Fruit fly (Drosophila melanogaster): Measurements from ENCODE around the gene CG6071.

CG6071 gene

DNA sequence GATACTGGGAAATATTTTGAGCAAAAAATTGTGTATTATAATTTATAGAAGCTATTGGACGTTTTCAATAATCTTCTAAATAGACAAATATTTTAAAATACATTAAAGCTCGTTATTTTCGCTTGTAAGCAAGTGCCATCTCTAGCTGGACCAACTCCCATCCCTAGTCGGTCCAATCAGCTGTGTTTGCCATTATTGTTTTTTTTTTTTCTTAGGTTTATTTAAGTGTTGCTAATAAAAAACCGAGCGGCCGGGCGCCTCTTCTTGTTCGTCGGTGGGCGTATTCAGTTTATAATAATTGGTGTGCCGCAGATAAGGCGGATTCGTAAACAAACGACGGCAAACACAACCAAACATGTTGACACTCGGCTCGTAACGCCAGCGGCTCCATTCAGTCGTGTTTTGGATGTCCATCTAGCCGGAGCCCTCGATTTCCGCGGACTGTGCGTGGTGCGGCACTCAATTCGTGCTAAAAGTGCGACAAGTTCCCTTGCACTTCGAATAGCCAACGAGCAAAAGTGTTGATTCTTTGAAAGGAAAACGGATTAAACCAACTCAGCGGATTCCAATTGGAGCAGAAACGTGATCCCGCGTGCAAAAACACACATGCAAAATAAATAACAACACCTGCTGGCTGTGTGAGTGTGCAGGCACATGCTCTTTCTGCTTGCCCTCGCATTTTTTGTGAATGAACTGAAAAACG, 38.1 kb upstream of the CG6071 start, which contains the start of gene Sugb (continued):
- TF ChIP-seq ase (GFP tag; IDR thresholded peaks at IDR 0.05) (no peak), CG6654 (GFP tag; optimal IDR thresholded peaks at IDR 0.05) (no peak), CG3726 (GFP tag; IDR thresholded peaks at IDR 0.05) (no peak), kah (GFP tag; optimal IDR thresholded peaks at IDR 0.05) (no peak), CG17328 (GFP tag; IDR thresholded peaks at IDR 0.05) (peak; percentile 62), CG17802 (tag; optimal IDR thresholded peaks at IDR 0.05) (no peak), da (GFP tag; optimal IDR thresholded peaks at IDR 0.05) (no peak), CG2712 (tag; optimal IDR thresholded peaks at IDR 0.05) (peak; percentile 20), CG42726 (GFP tag; IDR thresholded peaks at IDR 0.05; ENCODE audit: partially characterized antibody) (no peak), CG12104 (GFP tag; optimal IDR thresholded peaks at IDR 0.05) (no peak), fd64A (GFP tag; optimal IDR thresholded peaks at IDR 0.05) (no peak), tup (GFP tag; optimal IDR thresholded peaks at IDR 0.05) (peak; percentile 7), CG3407 (GFP tag; optimal IDR thresholded peaks at IDR 0.05) (peak; percentile 41), CG4282 (GFP tag; optimal IDR thresholded peaks at IDR 0.05) (no peak), twi (tag; optimal IDR thresholded peaks at IDR 0.05) (no peak), kay (GFP tag; optimal IDR thresholded peaks at IDR 0.05) (peak; percentile 45), sens-2 (GFP tag; IDR thresholded peaks at IDR 0.05) (peak; percentile 15; the same call in 1 of the 2 replicates), zen (tag; optimal IDR thresholded peaks at IDR 0.05) (no peak), crol (GFP tag; IDR thresholded peaks at IDR 0.05) (no peak), Dbx (GFP tag; IDR thresholded peaks at IDR 0.05) (no peak), grau (tag; optimal IDR thresholded peaks at IDR 0.05) (peak; percentile 63), wdn (GFP tag; IDR thresholded peaks at IDR 0.05) (no peak), HLH54F (GFP tag; optimal IDR thresholded peaks at IDR 0.05) (peak; percentile 58), gro (GFP tag; optimal IDR thresholded peaks at IDR 0.05) (peak; percentile 68), Ptx1 (GFP tag; IDR thresholded peaks at IDR 0.05) (peak; percentile 56; the same call in 1 of the 2 replicates), sr (GFP tag; IDR thresholded peaks at IDR 0.05) (no peak; the same call in 1 of the 3 replicates), vfl (GFP tag; optimal IDR thresholded peaks at IDR 0.05) (peak; percentile 15), CG6272 (GFP tag; IDR thresholded peaks at IDR 0.05) (peak; percentile 46; the same call in 1 of the 2 replicates), wor (GFP tag; IDR thresholded peaks at IDR 0.05) (no peak), fd96Cb (tag; optimal IDR thresholded peaks at IDR 0.05) (no peak), CG1233 (GFP tag; optimal IDR thresholded peaks at IDR 0.05) (peak; percentile 59), fd3F (GFP tag; optimal IDR thresholded peaks at IDR 0.05) (peak; percentile 55), ind (GFP tag; optimal IDR thresholded peaks at IDR 0.05) (peak; percentile 1), CG10543 (GFP tag; optimal IDR thresholded peaks at IDR 0.05) (peak; percentile 40), MESR4 (GFP tag; optimal IDR thresholded peaks at IDR 0.05) (peak; percentile 10), Hsf (GFP tag; optimal IDR thresholded peaks at IDR 0.05) (peak; percentile 70), Sox102F (GFP tag; optimal IDR thresholded peaks at IDR 0.05) (peak; percentile 42), Abd-B (GFP tag; optimal IDR thresholded peaks at IDR 0.05) (peak; percentile 60), CG1602 (GFP tag; optimal IDR thresholded peaks at IDR 0.05) (peak; percentile 33), ems (GFP tag; optimal IDR thresholded peaks at IDR 0.05) (peak; percentile 85), CG2199 (GFP tag; IDR thresholded peaks at IDR 0.05) (no peak), CG31441 (GFP tag; IDR thresholded peaks at IDR 0.05) (peak; percentile 28; the same call in 1 of the 2 replicates), NFAT (GFP tag; IDR thresholded peaks at IDR 0.05) (peak; percentile 77), CG4707 (GFP tag; optimal IDR thresholded peaks at IDR 0.05) (no peak), repo (GFP tag; optimal IDR thresholded peaks at IDR 0.05) (no peak), TFAM (GFP tag; optimal IDR thresholded peaks at IDR 0.05) (no peak), sc (optimal IDR thresholded peaks at IDR 0.05) (no peak), sc (GFP tag; optimal IDR thresholded peaks at IDR 0.05) (no peak), pum (GFP tag; optimal IDR thresholded peaks at IDR 0.05) (peak; percentile 49), p53 (GFP tag; optimal IDR thresholded peaks at IDR 0.05) (no peak), hth (optimal IDR thresholded peaks at IDR 0.05) (no peak)
